Worm (Caenorhabditis elegans) whole organism, L1 larva: Measurements from ENCODE around the gene sir-2.2.

Experiments used
- efl-1 ChIP-seq, 4 experiments: fragments of 150-350 bp; optimal IDR thresholded peaks in 3 of 4; peaks in 1 of 4; 1 replicate in 1 of 4; 2 replicates in 3 of 4; lab custom pipeline; 2014; ENCODE audit warnings: missing biosample characterization in 2 of 4, missing genetic modification characterization in 2 of 4, missing genetic modification reagents in 2 of 4
- hlh-4 ChIP-seq: sonication (generic microtip); optimal IDR thresholded peaks from 2 replicates; lab custom pipeline; 2016; ENCODE audit warnings: mild to moderate bottlenecking, missing genetic modification characterization, missing compliant biosample characterization
- isw-1 ChIP-seq: fragments of 200-800 bp; sonication (Bioruptor generic); IDR thresholded peaks from 2 replicates; pipeline ENCODE4 v1.3.6; 2022; ENCODE audit warnings: missing genetic modification characterization, missing compliant biosample characterization
- lin-15B ChIP-seq: fragments of 150-350 bp; sonication (generic microtip); optimal IDR thresholded peaks from 3 replicates; lab custom pipeline; 2014; ENCODE audit warnings: missing biosample characterization, missing genetic modification characterization
- lsy-2 ChIP-seq, 2 experiments: fragments of 150-350 bp; optimal IDR thresholded peaks; 2 replicates each; lab custom pipeline; 2014; ENCODE audit warnings: missing biosample characterization in 2 of 2, missing genetic modification characterization in 2 of 2
- mab-9 ChIP-seq: fragments of 200-800 bp; sonication (Bioruptor generic); IDR thresholded peaks from 2 replicates; pipeline ENCODE4 v1.3.6; 2022; ENCODE audit warnings: missing genetic modification reagents, missing genetic modification characterization, missing compliant biosample characterization
- nhr-11 ChIP-seq: fragments of 150-350 bp; optimal IDR thresholded peaks from 2 replicates; lab custom pipeline; 2014; ENCODE audit warnings: missing biosample characterization, missing genetic modification characterization
- nhr-47 ChIP-seq: sonication (generic microtip); optimal IDR thresholded peaks from 2 replicates; lab custom pipeline; 2016; ENCODE audit warnings: mild to moderate bottlenecking, missing genetic modification characterization, moderate library complexity, missing compliant biosample characterization
- nhr-77 ChIP-seq: fragments of 150-350 bp; optimal IDR thresholded peaks from 2 replicates; lab custom pipeline; 2014; ENCODE audit warnings: missing biosample characterization, missing genetic modification characterization
- nhr-85 ChIP-seq: sonication (generic microtip); peaks from one replicate; lab custom pipeline; 2016; ENCODE audit warnings: missing genetic modification characterization, inconsistent platforms, missing compliant biosample characterization
- pax-3 ChIP-seq: fragments of 200-800 bp; sonication (Bioruptor generic); optimal IDR thresholded peaks from 2 replicates; lab custom pipeline; 2018; ENCODE audit warnings: mild to moderate bottlenecking, missing genetic modification characterization, moderate library complexity, missing compliant biosample characterization
- tbx-2 ChIP-seq: sonication (generic microtip); optimal IDR thresholded peaks from 2 replicates; lab custom pipeline; 2016; ENCODE audit warnings: missing genetic modification characterization, missing compliant biosample characterization
- xbp-1 ChIP-seq: sonication (generic microtip); optimal IDR thresholded peaks from 2 replicates; lab custom pipeline; 2016; ENCODE audit warnings: missing genetic modification characterization, missing compliant biosample characterization

The sir-2.2 gene

ce11 chrX:13376185-13376584 is 48.3 kb downstream of the sir-2.2 start:
- TF ChIP-seq xbp-1 (tag; lab: Kevin White, UChicago) (no peak), efl-1 (optimal IDR thresholded peaks at IDR 0.05; lab: Kevin White, UChicago) (no peak), efl-1 (GFP tag; optimal IDR thresholded peaks at IDR 0.05 in 1 of 2; lab: Kevin White, UChicago) (peak in 1 of 2 experiments; percentile 62)

- no peak for TF ChIP-seq nhr-47 (tag; lab: Kevin White, UChicago)
- TF ChIP-seq hlh-4 (tag; lab: Kevin White, UChicago), result no peak
- no peak for TF ChIP-seq lsy-2 (tag; optimal IDR thresholded peaks at IDR 0.05; lab: Kevin White, UChicago)
- TF ChIP-seq lin-15B, result no peak
- TF ChIP-seq isw-1 (GFP tag; lab: Robert Waterston, UW), result no peak
- TF ChIP-seq mab-9 (GFP tag; lab: Robert Waterston, UW), result no peak
- TF ChIP-seq nhr-85 (tag; lab: Kevin White, UChicago), result no peak
- TF ChIP-seq nhr-77 (tag; lab: Kevin White, UChicago), result no peak
- no peak for TF ChIP-seq pax-3 (tag; lab: Kevin White, UChicago)
Measured at ce11 chrX:13376851-13377250, 49.0 kb downstream of the sir-2.2 start, which contains the start of the genes C49F8.14 and gem-1. Gene C49F8.14 (minus strand): TSS chrX:13376949. Gene gem-1 (minus strand): TSS chrX:13376992.

- TF ChIP-seq tbx-2 (no peak), nhr-11 (tag; lab: Kevin White, UChicago) (peak; percentile 72)
Measured at ce11 chrX:13379072-13379471, 51.2 kb downstream of the sir-2.2 start.
